Fruit fly (Drosophila melanogaster): ENCODE data around the gene lilli.
A peak's percentile ranks its signal among the peaks of the same experiment; 100 is the strongest.

Gene lilli

dm6 chr2L:2910957-2911356 lies 25.2 kb downstream of the lilli start:
- TF ChIP-seq bab1 (GFP tag; optimal IDR thresholded peaks at IDR 0.05) (no peak), cic (GFP tag; optimal IDR thresholded peaks at IDR 0.05) (no peak), CG14711 (tag; optimal IDR thresholded peaks at IDR 0.05) (no peak), CG7045 (GFP tag; optimal IDR thresholded peaks at IDR 0.05) (no peak), CG12768 (GFP tag; optimal IDR thresholded peaks at IDR 0.05) (no peak)

- TF ChIP-seq CG7045 (GFP tag; optimal IDR thresholded peaks at IDR 0.05) (no peak), Clk (GFP tag; optimal IDR thresholded peaks at IDR 0.05) (no peak), CG1620 (GFP tag; optimal IDR thresholded peaks at IDR 0.05) (no peak), kay (GFP tag; ENCODE audit: borderline replicate concordance) (no peak), toe (GFP tag; optimal IDR thresholded peaks at IDR 0.05) (no peak), CG14711 (tag; optimal IDR thresholded peaks at IDR 0.05) (no peak), CG5204 (GFP tag; optimal IDR thresholded peaks at IDR 0.05) (no peak), tj (GFP tag; optimal IDR thresholded peaks at IDR 0.05) (no peak), CG12768 (GFP tag; optimal IDR thresholded peaks at IDR 0.05) (no peak), cnc (optimal IDR thresholded peaks at IDR 0.05) (no peak), CG33017 (tag; optimal IDR thresholded peaks at IDR 0.05) (no peak), CG7101 (tag; optimal IDR thresholded peaks at IDR 0.05) (no peak), pad (GFP tag; optimal IDR thresholded peaks at IDR 0.05) (no peak), cic (GFP tag; optimal IDR thresholded peaks at IDR 0.05) (no peak), Crg-1 (GFP tag; optimal IDR thresholded peaks at IDR 0.05) (no peak), bab1 (GFP tag; optimal IDR thresholded peaks at IDR 0.05) (no peak), Mnt (GFP tag; optimal IDR thresholded peaks at IDR 0.05) (no peak), Hr96 (GFP tag; optimal IDR thresholded peaks at IDR 0.05) (no peak), ovo (GFP tag; optimal IDR thresholded peaks at IDR 0.05) (no peak)
These were observed 34.9 kb downstream of the lilli start for dm6 chr2L:2920641-2921040.

DNA sequence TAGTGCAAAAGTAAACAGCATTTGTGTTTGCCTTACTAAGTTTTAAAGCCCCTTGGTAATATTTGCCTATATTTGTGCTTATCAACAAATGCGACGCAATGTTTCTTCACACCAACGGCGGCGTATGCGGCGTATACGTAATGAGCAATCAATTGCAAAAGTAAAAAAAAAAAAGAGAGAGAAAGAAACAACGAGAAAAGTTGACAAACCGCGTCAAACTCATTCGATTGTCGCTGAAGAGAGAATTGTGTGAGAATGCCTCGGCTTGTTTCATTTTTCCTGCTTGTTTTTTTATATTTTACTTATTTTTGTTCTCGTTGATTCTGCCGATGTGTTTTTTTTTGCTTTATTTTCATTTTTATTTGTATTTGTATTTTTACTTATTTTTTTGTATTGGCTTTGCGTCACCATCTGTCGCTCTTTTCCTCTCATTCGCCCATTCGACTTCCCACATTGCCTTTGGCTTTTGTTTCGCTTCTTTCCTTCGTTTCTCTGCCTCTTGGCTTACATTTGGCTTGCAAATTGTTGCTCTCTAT lies 38.6 kb downstream of the lilli start:
- TF ChIP-seq toe (GFP tag; optimal IDR thresholded peaks at IDR 0.05) (peak; percentile 53), tj (GFP tag; optimal IDR thresholded peaks at IDR 0.05) (peak; percentile 73), CG33017 (tag; optimal IDR thresholded peaks at IDR 0.05) (peak; percentile 74), Hr96 (GFP tag; optimal IDR thresholded peaks at IDR 0.05) (peak; percentile 29), CG7045 (GFP tag; optimal IDR thresholded peaks at IDR 0.05) (peak; percentile 60), pad (GFP tag; optimal IDR thresholded peaks at IDR 0.05) (no peak), bab1 (GFP tag; optimal IDR thresholded peaks at IDR 0.05) (no peak), Crg-1 (GFP tag; optimal IDR thresholded peaks at IDR 0.05) (peak; percentile 85), Mnt (GFP tag; optimal IDR thresholded peaks at IDR 0.05) (peak; percentile 70), cnc (optimal IDR thresholded peaks at IDR 0.05) (no peak), cic (GFP tag; optimal IDR thresholded peaks at IDR 0.05) (peak; percentile 88), kay (GFP tag; ENCODE audit: borderline replicate concordance) (peak; percentile 99), CG14711 (tag; optimal IDR thresholded peaks at IDR 0.05) (peak; percentile 39), CG5204 (GFP tag; optimal IDR thresholded peaks at IDR 0.05) (peak; percentile 59), CG12768 (GFP tag; optimal IDR thresholded peaks at IDR 0.05) (peak; percentile 86), CG11617 (GFP tag; optimal IDR thresholded peaks at IDR 0.05) (peak; percentile 79), CG7101 (tag; optimal IDR thresholded peaks at IDR 0.05) (peak; percentile 76), Clk (GFP tag; optimal IDR thresholded peaks at IDR 0.05) (peak; percentile 60), ovo (GFP tag; optimal IDR thresholded peaks at IDR 0.05) (peak; percentile 75), CG1620 (GFP tag; optimal IDR thresholded peaks at IDR 0.05) (peak; percentile 36)

DNA sequence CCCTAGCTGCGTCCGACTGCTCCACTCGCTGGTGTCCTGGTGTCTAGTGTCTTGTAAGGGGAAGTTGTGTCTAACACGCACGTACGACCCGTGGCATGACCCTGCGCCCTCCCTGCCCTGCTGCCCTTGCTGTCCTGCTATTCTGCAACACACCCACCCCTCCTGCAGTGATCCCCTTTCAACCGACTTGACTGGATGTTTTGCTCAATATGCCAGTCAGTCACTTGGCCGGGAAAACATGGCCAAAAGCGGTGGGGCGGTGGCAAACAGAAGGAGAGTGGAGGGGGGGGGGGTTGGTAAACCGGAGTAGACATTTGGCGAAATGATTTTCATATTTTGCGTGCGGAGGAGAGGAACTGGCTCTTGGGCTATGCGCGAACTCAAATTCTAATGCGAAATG lies 44.9 kb downstream of the lilli start:
- TF ChIP-seq CG7045 (GFP tag; optimal IDR thresholded peaks at IDR 0.05) (no peak), tj (GFP tag; optimal IDR thresholded peaks at IDR 0.05) (no peak), pad (GFP tag; optimal IDR thresholded peaks at IDR 0.05) (no peak), CG12768 (GFP tag; optimal IDR thresholded peaks at IDR 0.05) (no peak), cnc (optimal IDR thresholded peaks at IDR 0.05) (no peak), CG14711 (tag; optimal IDR thresholded peaks at IDR 0.05) (no peak), cic (GFP tag; optimal IDR thresholded peaks at IDR 0.05) (no peak), kay (GFP tag; ENCODE audit: borderline replicate concordance) (no peak), ovo (GFP tag; optimal IDR thresholded peaks at IDR 0.05) (no peak)

dm6 chr2L:2931555-2932131 lies 45.9 kb downstream of the lilli start:
- no peak for TF ChIP-seq cic (GFP tag; optimal IDR thresholded peaks at IDR 0.05)
- peak; percentile 17 for TF ChIP-seq tj (GFP tag; optimal IDR thresholded peaks at IDR 0.05)
- TF ChIP-seq ovo (GFP tag; optimal IDR thresholded peaks at IDR 0.05): no peak
- no peak for TF ChIP-seq CG5204 (GFP tag; optimal IDR thresholded peaks at IDR 0.05)
- no peak for TF ChIP-seq CG1620 (GFP tag; optimal IDR thresholded peaks at IDR 0.05)
- no peak for TF ChIP-seq Hr96 (GFP tag; optimal IDR thresholded peaks at IDR 0.05)
- TF ChIP-seq pad (GFP tag; optimal IDR thresholded peaks at IDR 0.05): no peak

dm6 chr2L:2935704-2936103 lies 50.0 kb downstream of the lilli start:
- peak; percentile 36 for TF ChIP-seq Mnt (GFP tag; optimal IDR thresholded peaks at IDR 0.05)
- no peak for TF ChIP-seq tj (GFP tag; optimal IDR thresholded peaks at IDR 0.05)
- peak; percentile 6 for TF ChIP-seq CG12768 (GFP tag; optimal IDR thresholded peaks at IDR 0.05)
- TF ChIP-seq cic (GFP tag; optimal IDR thresholded peaks at IDR 0.05): peak; percentile 21

dm6 chr2L:2939698-2940097 lies 54.0 kb downstream of the lilli start:
- TF ChIP-seq ovo (GFP tag; optimal IDR thresholded peaks at IDR 0.05): no peak
- no peak for TF ChIP-seq CG7101 (tag; optimal IDR thresholded peaks at IDR 0.05)
- TF ChIP-seq kay (GFP tag; ENCODE audit: borderline replicate concordance): peak; percentile 53
- no peak for TF ChIP-seq CG33017 (tag; optimal IDR thresholded peaks at IDR 0.05)
